Worm (Caenorhabditis elegans): ENCODE measurements around the gene bir-1.

DNA sequence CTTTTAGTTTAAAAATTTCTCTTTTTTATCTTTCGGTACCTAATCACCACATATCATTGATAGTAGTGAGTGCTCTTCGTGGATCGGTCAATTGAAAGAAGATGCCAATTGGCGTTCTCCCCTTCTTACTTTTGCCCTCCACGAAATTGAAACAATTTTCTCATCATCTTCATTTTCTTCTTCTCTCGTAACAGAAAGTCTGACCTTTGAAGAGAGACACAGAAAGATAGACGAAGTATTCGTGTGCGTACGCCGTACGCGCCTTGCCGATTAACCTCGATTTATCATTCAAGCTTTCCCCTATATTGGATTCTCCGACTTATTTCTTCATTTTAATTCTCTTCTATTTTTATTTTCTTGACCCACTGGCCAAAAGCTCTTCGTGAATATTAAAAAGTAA lies 33.2 kb downstream of the bir-1 start:
- TF ChIP-seq ztf-11 (tag; optimal IDR thresholded peaks at IDR 0.05) (no peak), jun-1 (tag; optimal IDR thresholded peaks at IDR 0.05) (no peak), lsy-2 (tag; optimal IDR thresholded peaks at IDR 0.05) (no peak), nhr-48 (tag; optimal IDR thresholded peaks at IDR 0.05) (no peak), F37D6.2 (tag; optimal IDR thresholded peaks at IDR 0.05) (no peak), unc-62 (GFP tag; optimal IDR thresholded peaks at IDR 0.05 in 1 of 2) (peak in 1 of 2 experiments; percentile 61), unc-62 (tag; optimal IDR thresholded peaks at IDR 0.05) (no peak), Y5F2A.4 (GFP tag; optimal IDR thresholded peaks at IDR 0.05) (no peak), nhr-77 (tag; optimal IDR thresholded peaks at IDR 0.05) (no peak), nhr-237 (tag; optimal IDR thresholded peaks at IDR 0.05) (no peak), ama-1 (optimal IDR thresholded peaks at IDR 0.05) (no peak), R02D3.7 (tag; optimal IDR thresholded peaks at IDR 0.05) (no peak), sdz-12 (GFP tag; optimal IDR thresholded peaks at IDR 0.05) (no peak), pqm-1 (tag; optimal IDR thresholded peaks at IDR 0.05) (no peak)

Measured in whole organism, L4 larva.